Worm (Caenorhabditis elegans) whole organism, L3 larva: Measurements from ENCODE around the gene T01D1.7.

Experiments used
- elt-1 ChIP-seq: fragments of 150-350 bp; optimal IDR thresholded peaks from 2 replicates; lab custom pipeline; 2014; ENCODE audit warnings: missing biosample characterization, missing genetic modification characterization
- jun-1 ChIP-seq: fragments of 150-350 bp; optimal IDR thresholded peaks from 2 replicates; lab custom pipeline; 2014; ENCODE audit warnings: missing biosample characterization, missing genetic modification reagents, missing genetic modification characterization
- lin-39 ChIP-seq: fragments of 150-350 bp; optimal IDR thresholded peaks from 2 replicates; lab custom pipeline; 2018; ENCODE audit warnings: missing biosample characterization, missing genetic modification reagents, missing genetic modification characterization
- mdl-1 ChIP-seq: fragments of 150-350 bp; optimal IDR thresholded peaks from 2 replicates; lab custom pipeline; 2014; ENCODE audit warnings: missing biosample characterization, missing genetic modification characterization
- nhr-11 ChIP-seq: fragments of 150-350 bp; optimal IDR thresholded peaks from 2 replicates; lab custom pipeline; 2014; ENCODE audit warnings: missing biosample characterization, missing genetic modification characterization
- unc-39 ChIP-seq: sonication (generic microtip); optimal IDR thresholded peaks from 4 replicates; lab custom pipeline; 2017; ENCODE audit warnings: missing biosample characterization, missing genetic modification characterization
- ztf-4 ChIP-seq: fragments of 150-350 bp; optimal IDR thresholded peaks from 2 replicates; lab custom pipeline; 2014; ENCODE audit warnings: missing biosample characterization, missing genetic modification characterization

- TF ChIP-seq lin-39, result no peak
- no peak for TF ChIP-seq jun-1 (tag; lab: Kevin White, UChicago)
- no peak for TF ChIP-seq nhr-11
- no peak for TF ChIP-seq mdl-1 (tag; lab: Kevin White, UChicago)
- no peak for TF ChIP-seq elt-1
- TF ChIP-seq unc-39 (tag; lab: Kevin White, UChicago), result no peak
- TF ChIP-seq ztf-4, result no peak
These were observed 10.3 kb downstream of the T01D1.7 start for ce11 chrII:163229-163628.
